Worm (Caenorhabditis elegans) whole organism, mixed stage, embryonic: ENCODE measurements around the gene C54E4.12.

Experiments
- bed-3 ChIP-seq: fragments of 200-800 bp; sonication (Bioruptor generic); optimal IDR thresholded peaks from 3 replicates; lab custom pipeline; 2018; ENCODE audit warnings: mild to moderate bottlenecking, missing genetic modification characterization, moderate library complexity, missing compliant biosample characterization
- blmp-1 ChIP-seq: fragments of 150-350 bp; optimal IDR thresholded peaks from 2 replicates; lab custom pipeline; 2014; ENCODE audit warnings: missing biosample characterization, missing genetic modification characterization
- ceh-39 ChIP-seq: fragments of 150-350 bp; optimal IDR thresholded peaks from 2 replicates; lab custom pipeline; 2014; ENCODE audit warnings: missing biosample characterization, missing genetic modification characterization
- ceh-83 ChIP-seq: fragments of 200-800 bp; sonication (Bioruptor generic); optimal IDR thresholded peaks from 2 replicates; lab custom pipeline; 2018; ENCODE audit warnings: mild to moderate bottlenecking, missing genetic modification characterization, missing compliant biosample characterization
- ces-1 ChIP-seq: fragments of 150-350 bp; optimal IDR thresholded peaks from 2 replicates; lab custom pipeline; 2014; ENCODE audit warnings: missing biosample characterization, missing genetic modification reagents, missing genetic modification characterization
- cnd-1 ChIP-seq: fragments of 200-800 bp; sonication (Bioruptor generic); optimal IDR thresholded peaks from 2 replicates; lab custom pipeline; 2018; ENCODE audit warnings: mild to moderate bottlenecking, missing genetic modification characterization, missing compliant biosample characterization
- elt-1 ChIP-seq: sonication (generic microtip); optimal IDR thresholded peaks from 2 replicates; lab custom pipeline; 2017; ENCODE audit warnings: missing genetic modification characterization, mild to moderate bottlenecking, missing compliant biosample characterization, antibody characterized with exemption, moderate library complexity, borderline replicate concordance; ENCODE audit not compliant: insufficient read depth
- elt-3 ChIP-seq: fragments of 150-350 bp; optimal IDR thresholded peaks from 2 replicates; lab custom pipeline; 2014; ENCODE audit warnings: missing biosample characterization, missing genetic modification characterization
- flh-1 ChIP-seq: fragments of 200-800 bp; sonication (Bioruptor generic); optimal IDR thresholded peaks from 2 replicates; lab custom pipeline; 2018; ENCODE audit warnings: mild to moderate bottlenecking, missing genetic modification characterization, moderate library complexity, missing compliant biosample characterization
- ham-2 ChIP-seq: fragments of 200-800 bp; sonication (Bioruptor generic); optimal IDR thresholded peaks from 2 replicates; lab custom pipeline; 2018; ENCODE audit warnings: mild to moderate bottlenecking, missing genetic modification characterization, missing compliant biosample characterization
- hlh-1 ChIP-seq: fragments of 150-350 bp; optimal IDR thresholded peaks from 2 replicates; lab custom pipeline; 2014; ENCODE audit warnings: missing biosample characterization, missing genetic modification reagents, missing genetic modification characterization
- lin-13 ChIP-seq: fragments of 150-350 bp; optimal IDR thresholded peaks from 2 replicates; lab custom pipeline; 2014; ENCODE audit warnings: missing biosample characterization, missing genetic modification characterization
- lin-32 ChIP-seq: fragments of 200-800 bp; sonication (Bioruptor generic); optimal IDR thresholded peaks from 2 replicates; lab custom pipeline; 2018; ENCODE audit warnings: mild to moderate bottlenecking, missing genetic modification characterization, missing compliant biosample characterization
- lsy-2 ChIP-seq: fragments of 150-350 bp; optimal IDR thresholded peaks from 2 replicates; lab custom pipeline; 2014; ENCODE audit warnings: missing biosample characterization, missing genetic modification characterization
- mab-5 ChIP-seq: fragments of 150-350 bp; optimal IDR thresholded peaks from 2 replicates; lab custom pipeline; 2014; ENCODE audit warnings: missing biosample characterization, missing genetic modification characterization
- mep-1 ChIP-seq: fragments of 150-350 bp; optimal IDR thresholded peaks from 2 replicates; lab custom pipeline; 2017; ENCODE audit warnings: missing biosample characterization, missing genetic modification reagents, missing genetic modification characterization, inconsistent platforms
- mls-2 ChIP-seq: sonication (generic microtip); optimal IDR thresholded peaks from 2 replicates; lab custom pipeline; 2016; ENCODE audit warnings: mild to moderate bottlenecking, missing genetic modification characterization, moderate library complexity, missing compliant biosample characterization
- nhr-12 ChIP-seq: fragments of 150-350 bp; optimal IDR thresholded peaks from 2 replicates; lab custom pipeline; 2014; ENCODE audit warnings: missing biosample characterization, missing genetic modification characterization
- nhr-2 ChIP-seq: fragments of 150-350 bp; optimal IDR thresholded peaks from 2 replicates; lab custom pipeline; 2014; ENCODE audit warnings: missing biosample characterization, missing genetic modification characterization
- nhr-237 ChIP-seq: fragments of 150-350 bp; optimal IDR thresholded peaks from 2 replicates; lab custom pipeline; 2014; ENCODE audit warnings: missing biosample characterization, missing genetic modification characterization
- nhr-28 ChIP-seq: fragments of 150-350 bp; optimal IDR thresholded peaks from 2 replicates; lab custom pipeline; 2014; ENCODE audit warnings: missing biosample characterization, missing genetic modification characterization
- pha-4 ChIP-seq: fragments of 150-350 bp; optimal IDR thresholded peaks from 2 replicates; lab custom pipeline; 2018; ENCODE audit warnings: missing biosample characterization, missing genetic modification reagents, missing genetic modification characterization
- sem-2 ChIP-seq: fragments of 200-800 bp; sonication (Bioruptor generic); optimal IDR thresholded peaks from 2 replicates; lab custom pipeline; 2018; ENCODE audit warnings: mild to moderate bottlenecking, missing genetic modification characterization, missing compliant biosample characterization
- snpc-4 ChIP-seq: fragments of 150-350 bp; optimal IDR thresholded peaks from 2 replicates; lab custom pipeline; 2014; ENCODE audit warnings: missing biosample characterization, missing genetic modification characterization
- sptf-1 ChIP-seq: sonication (generic microtip); optimal IDR thresholded peaks from 2 replicates; lab custom pipeline; 2017; ENCODE audit warnings: mild to moderate bottlenecking, missing genetic modification characterization, moderate library complexity, missing compliant biosample characterization
- tbx-8 ChIP-seq: fragments of 200-800 bp; sonication (Bioruptor generic); optimal IDR thresholded peaks from 2 replicates; lab custom pipeline; 2018; ENCODE audit warnings: mild to moderate bottlenecking, missing genetic modification characterization, moderate library complexity, missing compliant biosample characterization
- unc-120 ChIP-seq: sonication (generic microtip); optimal IDR thresholded peaks from 2 replicates; lab custom pipeline; 2017; ENCODE audit warnings: missing genetic modification characterization, missing compliant biosample characterization; ENCODE audit not compliant: poor library complexity, severe bottlenecking
- unc-39 ChIP-seq: fragments of 150-350 bp; optimal IDR thresholded peaks from 2 replicates; lab custom pipeline; 2014; ENCODE audit warnings: missing biosample characterization, missing genetic modification characterization
- unc-62 ChIP-seq: fragments of 150-350 bp; optimal IDR thresholded peaks from 2 replicates; lab custom pipeline; 2014; ENCODE audit warnings: missing biosample characterization, missing genetic modification reagents, missing genetic modification characterization
- zip-8 ChIP-seq: fragments of 150-350 bp; optimal IDR thresholded peaks from 2 replicates; lab custom pipeline; 2014; ENCODE audit warnings: missing biosample characterization, missing genetic modification characterization
- ztf-11 ChIP-seq: fragments of 150-350 bp; optimal IDR thresholded peaks from 2 replicates; lab custom pipeline; 2014; ENCODE audit warnings: missing biosample characterization, missing genetic modification characterization

Gene C54E4.12

ce11 chrIV:2140543-2140942, at the start of gene C54E4.12:
TSS of gene C54E4.12 (minus strand) at chrIV:2140643.
- TF ChIP-seq elt-3 (tag; lab: Kevin White, UChicago), result no peak
- no peak for TF ChIP-seq sem-2 (GFP tag; lab: Kevin White, UChicago)
- no peak for TF ChIP-seq snpc-4 (tag; lab: Kevin White, UChicago)
- TF ChIP-seq zip-8 (tag; lab: Kevin White, UChicago), result no peak
- no peak for TF ChIP-seq unc-39 (tag; lab: Kevin White, UChicago)
- no peak for TF ChIP-seq mep-1
- no peak for TF ChIP-seq sptf-1 (tag; lab: Kevin White, UChicago)
- TF ChIP-seq flh-1 (GFP tag; lab: Kevin White, UChicago), result no peak
- no peak for TF ChIP-seq mab-5
- TF ChIP-seq cnd-1 (tag; lab: Kevin White, UChicago), result no peak
- no peak for TF ChIP-seq hlh-1 (tag; lab: Kevin White, UChicago)
- no peak for TF ChIP-seq ztf-11 (tag; lab: Kevin White, UChicago)
- no peak for TF ChIP-seq lin-32 (GFP tag; lab: Kevin White, UChicago)
- no peak for TF ChIP-seq tbx-8 (GFP tag; lab: Kevin White, UChicago)
- no peak for TF ChIP-seq mls-2

DNA sequence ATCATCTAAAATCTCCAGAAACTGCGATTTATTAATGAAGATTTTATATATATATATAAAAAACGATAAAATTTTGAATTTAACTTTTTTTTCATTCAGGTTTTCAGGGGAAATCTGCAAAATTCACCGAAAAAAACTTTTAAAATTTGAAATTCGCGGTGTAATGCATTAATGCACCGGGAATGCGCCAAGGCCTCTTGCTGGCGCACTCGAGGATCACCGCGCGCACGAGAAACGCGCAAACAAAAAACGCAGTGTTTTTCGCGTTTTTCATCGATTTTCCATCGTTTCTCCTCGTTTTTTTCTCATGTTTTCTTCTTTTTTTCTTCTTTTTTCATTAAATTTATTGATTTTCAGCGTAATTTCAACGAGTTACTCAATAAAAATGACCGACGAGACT, 37.1 kb upstream of the C54E4.12 start, which contains the start of gene hrpu-2:
TSS of gene hrpu-2 (plus strand) at position 352 of the 400 bp plus-strand sequence.
- peak; percentile 32 for TF ChIP-seq ceh-39 (tag; lab: Kevin White, UChicago)
- peak; percentile 80 for TF ChIP-seq mep-1
- no peak for TF ChIP-seq cnd-1 (tag; lab: Kevin White, UChicago)
- no peak for TF ChIP-seq tbx-8 (GFP tag; lab: Kevin White, UChicago)
- no peak for TF ChIP-seq ceh-83
- TF ChIP-seq nhr-12 (tag; lab: Kevin White, UChicago), result no peak
- no peak for TF ChIP-seq ham-2
- peak; percentile 62 for TF ChIP-seq nhr-237 (tag; lab: Kevin White, UChicago)
- no peak for TF ChIP-seq sem-2 (GFP tag; lab: Kevin White, UChicago)
- no peak for TF ChIP-seq nhr-28 (tag; lab: Kevin White, UChicago)
- no peak for TF ChIP-seq lin-32 (GFP tag; lab: Kevin White, UChicago)
- TF ChIP-seq unc-120 (tag; lab: Kevin White, UChicago), result no peak
- peak; percentile 26 for TF ChIP-seq hlh-1 (tag; lab: Kevin White, UChicago)
- TF ChIP-seq lsy-2 (tag; lab: Kevin White, UChicago), result peak; percentile 73
- no peak for TF ChIP-seq elt-3 (tag; lab: Kevin White, UChicago)
- no peak for TF ChIP-seq ztf-11 (tag; lab: Kevin White, UChicago)
- TF ChIP-seq ces-1 (GFP tag; lab: Kevin White, UChicago), result peak; percentile 77
- peak; percentile 71 for TF ChIP-seq lin-13 (tag; lab: Kevin White, UChicago)
- peak; percentile 55 for TF ChIP-seq pha-4 (tag; lab: Kevin White, UChicago)
- TF ChIP-seq flh-1 (GFP tag; lab: Kevin White, UChicago), result no peak

ce11 chrIV:2175291-2175690, 34.8 kb upstream of the C54E4.12 start, which contains the start of gene C54E4.1:
TSS of gene C54E4.1 (plus strand) at chrIV:2175591.
- TF ChIP-seq unc-39 (tag; lab: Kevin White, UChicago), result no peak

DNA sequence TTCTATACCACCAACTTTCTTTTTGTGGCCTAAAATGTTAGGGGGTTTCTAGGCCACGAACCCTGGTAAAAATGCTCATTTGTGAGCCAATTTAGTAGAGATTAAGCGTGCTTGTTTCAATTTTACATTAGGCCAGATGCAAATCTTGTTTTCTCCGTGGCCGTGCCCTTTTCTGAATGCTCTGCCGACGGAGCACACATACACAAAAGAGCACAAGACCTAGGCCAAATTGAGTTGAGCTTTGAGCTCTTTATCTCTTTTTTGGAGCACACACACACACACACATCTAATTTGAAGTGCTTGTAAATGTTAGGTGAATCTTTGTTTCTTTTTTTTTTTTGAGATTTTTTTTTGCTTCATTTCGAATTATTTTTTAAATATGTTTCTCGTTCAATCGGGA, 32.4 kb upstream of the C54E4.12 start:
- TF ChIP-seq ces-1 (GFP tag; lab: Kevin White, UChicago), result peak; percentile 71
- no peak for TF ChIP-seq unc-120 (tag; lab: Kevin White, UChicago)

- TF ChIP-seq zip-8 (tag; lab: Kevin White, UChicago) (peak; percentile 97), nhr-2 (no peak)
These were observed 29.9 kb upstream of the C54E4.12 start for ce11 chrIV:2170332-2170731.

DNA sequence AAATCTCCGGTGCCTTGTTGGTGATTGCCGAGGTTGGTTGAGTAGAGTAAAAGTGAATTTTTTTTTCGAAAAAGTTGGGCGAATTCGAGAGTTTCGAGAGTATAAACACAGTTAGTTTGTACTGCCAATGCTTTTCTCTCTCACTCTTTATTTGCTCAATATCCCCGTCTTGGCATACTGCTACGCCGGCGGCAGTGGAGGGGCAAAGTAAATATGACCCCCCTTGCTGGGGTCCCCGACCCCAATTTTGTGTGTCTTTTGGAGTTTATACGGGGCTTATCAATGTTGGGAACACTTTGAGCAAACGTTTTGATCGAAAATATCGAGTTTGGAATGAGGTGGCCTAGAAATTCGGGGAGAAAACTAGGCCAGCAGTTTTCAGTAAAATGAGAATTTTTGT, 28.1 kb upstream of the C54E4.12 start, which contains the start of gene C54E4.4:
TSS of gene C54E4.4 (minus strand) at position 101 of the 400 bp plus-strand sequence.
- TF ChIP-seq tbx-8 (GFP tag; lab: Kevin White, UChicago) (no peak), nhr-2 (no peak), flh-1 (GFP tag; lab: Kevin White, UChicago) (no peak), mab-5 (no peak), unc-62 (GFP tag; lab: Kevin White, UChicago) (no peak), elt-1 (no peak), unc-120 (tag; lab: Kevin White, UChicago) (no peak), sptf-1 (tag; lab: Kevin White, UChicago) (no peak), nhr-237 (tag; lab: Kevin White, UChicago) (no peak), snpc-4 (tag; lab: Kevin White, UChicago) (no peak), mls-2 (no peak), lin-13 (tag; lab: Kevin White, UChicago) (no peak), nhr-12 (tag; lab: Kevin White, UChicago) (no peak), blmp-1 (tag; lab: Kevin White, UChicago) (no peak), mep-1 (no peak), ces-1 (GFP tag; lab: Kevin White, UChicago) (no peak), bed-3 (GFP tag; lab: Kevin White, UChicago) (no peak), pha-4 (tag; lab: Kevin White, UChicago) (no peak), cnd-1 (tag; lab: Kevin White, UChicago) (no peak), unc-39 (tag; lab: Kevin White, UChicago) (no peak)
